Fruit fly (Drosophila melanogaster) whole organism, embryonic: Measurements from ENCODE around the gene Tmem214.

ENCODE experiments used
- Antp ChIP-seq: fragments of 200-800 bp; sonication (Bioruptor generic); optimal IDR thresholded peaks from 3 replicates; lab custom pipeline; 2016; ENCODE audit warnings: missing biosample characterization, missing genetic modification characterization
- Bdp1 ChIP-seq: fragments of 200-800 bp; sonication (Bioruptor generic); optimal IDR thresholded peaks from 3 replicates; lab custom pipeline; 2016; ENCODE audit warnings: missing biosample characterization, missing genetic modification characterization
- CG10147 ChIP-seq: fragments of 200-800 bp; sonication (Bioruptor generic); optimal IDR thresholded peaks from 2 replicates; lab custom pipeline; 2019; ENCODE audit warnings: missing biosample characterization, mild to moderate bottlenecking, missing genetic modification characterization, moderate library complexity
- CG10654 ChIP-seq: fragments of 200-800 bp; sonication (Bioruptor generic); optimal IDR thresholded peaks from 2 replicates; lab custom pipeline; 2016; ENCODE audit warnings: missing biosample characterization, missing genetic modification characterization
- CG12391 ChIP-seq: fragments of 200-800 bp; sonication (Bioruptor generic); optimal IDR thresholded peaks from 3 replicates; lab custom pipeline; 2018; ENCODE audit warnings: missing biosample characterization, mild to moderate bottlenecking, missing genetic modification characterization, moderate library complexity
- CG13424 ChIP-seq: fragments of 200-800 bp; sonication (Bioruptor generic); optimal IDR thresholded peaks from 2 replicates; lab custom pipeline; 2019; ENCODE audit warnings: missing biosample characterization, mild to moderate bottlenecking, missing genetic modification characterization, moderate library complexity
- CG17568 ChIP-seq: fragments of 200-800 bp; sonication (Bioruptor generic); optimal IDR thresholded peaks from 2 replicates; lab custom pipeline; 2018; ENCODE audit warnings: missing biosample characterization, mild to moderate bottlenecking, missing genetic modification characterization, moderate library complexity
- CG17829 ChIP-seq: fragments of 200-800 bp; optimal IDR thresholded peaks from 2 replicates; lab custom pipeline; 2019; ENCODE audit warnings: missing biosample characterization, mild to moderate bottlenecking, missing genetic modification characterization, moderate library complexity
- CG1832 ChIP-seq: fragments of 200-800 bp; sonication (Bioruptor generic); optimal IDR thresholded peaks from 2 replicates; lab custom pipeline; 2017; ENCODE audit warnings: missing biosample characterization, mild to moderate bottlenecking, missing genetic modification characterization, inconsistent platforms
- CG2129 ChIP-seq: fragments of 200-800 bp; sonication (Bioruptor generic); IDR thresholded peaks from 2 replicates; pipeline ENCODE4 v1.3.6; 2022; ENCODE audit warnings: missing biosample characterization, missing genetic modification characterization; ENCODE audit not compliant: partially characterized antibody
- CG34422 ChIP-seq: fragments of 200-800 bp; sonication (Bioruptor generic); IDR thresholded peaks from 3 replicates; pipeline ENCODE4 v1.3.6; 2022; ENCODE audit warnings: missing biosample characterization, missing genetic modification characterization
- CG7357 ChIP-seq: fragments of 200-800 bp; sonication (Bioruptor generic); IDR thresholded peaks from 3 replicates; pipeline ENCODE4 v1.3.6; 2022; ENCODE audit warnings: missing biosample characterization, missing genetic modification characterization
- CG8290 ChIP-seq, 3 experiments: fragments of 200-800 bp; sonication (Bioruptor generic); optimal IDR thresholded peaks; 2 replicates each; lab custom pipeline; 2016 to 2019; ENCODE audit warnings: missing biosample characterization in 3 of 3, missing genetic modification characterization in 3 of 3, mild to moderate bottlenecking in 2 of 3, moderate library complexity in 1 of 3
- CG9215 ChIP-seq: fragments of 200-800 bp; sonication (Bioruptor generic); IDR thresholded peaks from 2 replicates; pipeline ENCODE4 v1.3.6; 2022; ENCODE audit warnings: missing biosample characterization, missing genetic modification characterization
- CTCF ChIP-seq: fragments of 200-800 bp; sonication (Bioruptor generic); optimal IDR thresholded peaks from 2 replicates; lab custom pipeline; 2017; ENCODE audit warnings: missing biosample characterization, mild to moderate bottlenecking, missing genetic modification characterization, moderate library complexity
- CoRest ChIP-seq: fragments of 200-800 bp; sonication (Bioruptor generic); optimal IDR thresholded peaks from 3 replicates; lab custom pipeline; 2018; ENCODE audit warnings: missing biosample characterization, mild to moderate bottlenecking, missing genetic modification characterization, moderate library complexity
- Doc2 ChIP-seq: fragments of 200-800 bp; sonication (Bioruptor generic); IDR thresholded peaks from 2 replicates; pipeline ENCODE4 v1.3.6; 2022; ENCODE audit warnings: missing biosample characterization, missing genetic modification characterization
- Hmx ChIP-seq: fragments of 200-800 bp; sonication (Bioruptor generic); optimal IDR thresholded peaks from 2 replicates; lab custom pipeline; 2016; ENCODE audit warnings: missing biosample characterization, missing genetic modification characterization
- Mad ChIP-seq: fragments of 200-800 bp; sonication (Bioruptor generic); optimal IDR thresholded peaks from 2 replicates; lab custom pipeline; 2016; ENCODE audit warnings: missing biosample characterization, missing genetic modification characterization
- Neu2 ChIP-seq: fragments of 200-800 bp; sonication (Bioruptor generic); optimal IDR thresholded peaks from 3 replicates; lab custom pipeline; 2016; ENCODE audit warnings: missing biosample characterization, missing genetic modification characterization, borderline replicate concordance
- Sry-β ChIP-seq: fragments of 200-800 bp; sonication (Bioruptor generic); optimal IDR thresholded peaks from 2 replicates; lab custom pipeline; 2018; ENCODE audit warnings: missing biosample characterization, mild to moderate bottlenecking, missing genetic modification characterization, moderate library complexity
- Sry-δ ChIP-seq: fragments of 200-800 bp; sonication (Bioruptor generic); optimal IDR thresholded peaks from 2 replicates; lab custom pipeline; 2016; ENCODE audit warnings: missing biosample characterization, missing genetic modification characterization
- ase ChIP-seq: fragments of 200-800 bp; sonication (Bioruptor generic); IDR thresholded peaks from 3 replicates; pipeline ENCODE4 v1.3.6; 2022; ENCODE audit warnings: missing biosample characterization, missing genetic modification characterization
- ato ChIP-seq: fragments of 200-800 bp; sonication (Bioruptor generic); IDR thresholded peaks from 2 replicates; pipeline ENCODE4 v1.3.6; 2022; ENCODE audit warnings: missing biosample characterization, missing genetic modification characterization; ENCODE audit not compliant: partially characterized antibody
- bigmax ChIP-seq: fragments of 200-800 bp; sonication (Bioruptor generic); optimal IDR thresholded peaks from 2 replicates; lab custom pipeline; 2018; ENCODE audit warnings: missing biosample characterization, mild to moderate bottlenecking, missing genetic modification characterization
- corto ChIP-seq: fragments of 200-800 bp; sonication (Bioruptor generic); optimal IDR thresholded peaks from 2 replicates; lab custom pipeline; 2016; ENCODE audit warnings: missing biosample characterization, mild to moderate bottlenecking, missing genetic modification characterization, moderate library complexity
- crc ChIP-seq: fragments of 200-800 bp; sonication (Bioruptor generic); optimal IDR thresholded peaks from 2 replicates; lab custom pipeline; 2016; ENCODE audit warnings: missing biosample characterization, missing genetic modification characterization
- dimm ChIP-seq: fragments of 200-800 bp; sonication (Bioruptor generic); IDR thresholded peaks from 2 replicates; pipeline ENCODE4 v1.3.6; 2022; ENCODE audit warnings: missing biosample characterization, missing genetic modification characterization
- emc ChIP-seq: fragments of 200-800 bp; sonication (Bioruptor generic); optimal IDR thresholded peaks from 2 replicates; lab custom pipeline; 2016; ENCODE audit warnings: missing biosample characterization, missing genetic modification characterization
- gcm2 ChIP-seq: fragments of 200-800 bp; sonication (Bioruptor generic); optimal IDR thresholded peaks from 2 replicates; lab custom pipeline; 2016; ENCODE audit warnings: missing biosample characterization, missing genetic modification characterization
- hbn ChIP-seq: fragments of 200-800 bp; sonication (Bioruptor generic); IDR thresholded peaks from 2 replicates; pipeline ENCODE4 v1.3.6; 2022; ENCODE audit warnings: missing biosample characterization, missing genetic modification characterization; ENCODE audit not compliant: partially characterized antibody
- jumu ChIP-seq: fragments of 200-800 bp; sonication (Bioruptor generic); optimal IDR thresholded peaks from 3 replicates; lab custom pipeline; 2016; ENCODE audit warnings: missing biosample characterization, missing genetic modification characterization
- kay ChIP-seq: fragments of 200-800 bp; sonication (Bioruptor generic); optimal IDR thresholded peaks from 2 replicates; lab custom pipeline; 2016; ENCODE audit warnings: missing biosample characterization, missing genetic modification characterization
- knrl ChIP-seq: fragments of 200-800 bp; sonication (Bioruptor generic); IDR thresholded peaks from 3 replicates; pipeline ENCODE4 v1.3.6; 2022; ENCODE audit warnings: missing biosample characterization, missing genetic modification characterization; ENCODE audit not compliant: partially characterized antibody
- lab ChIP-seq: fragments of 200-800 bp; sonication (Bioruptor generic); optimal IDR thresholded peaks from 3 replicates; lab custom pipeline; 2017; ENCODE audit warnings: missing biosample characterization, missing genetic modification characterization, mild to moderate bottlenecking, moderate library complexity, missing genetic modification reagents
- nmo ChIP-seq: fragments of 200-800 bp; sonication (Bioruptor generic); optimal IDR thresholded peaks from 2 replicates; lab custom pipeline; 2018; ENCODE audit warnings: missing biosample characterization, mild to moderate bottlenecking, missing genetic modification characterization, moderate library complexity
- pum ChIP-seq: fragments of 200-800 bp; sonication (Bioruptor generic); optimal IDR thresholded peaks from 2 replicates; lab custom pipeline; 2016; ENCODE audit warnings: missing biosample characterization, missing genetic modification characterization
- sc ChIP-seq, 3 experiments: fragments of >200 bp in 2 of 3; fragments of 200-800 bp in 1 of 3; sonication (Bioruptor generic) in 1 of 3; optimal IDR thresholded peaks; 2 replicates in 2 of 3; 3 replicates in 1 of 3; lab custom pipeline; 2017; ENCODE audit warnings: mild to moderate bottlenecking in 1 of 3, missing biosample characterization in 1 of 3, missing genetic modification characterization in 1 of 3, missing genetic modification reagents in 1 of 3
- sens-2 ChIP-seq: fragments of 200-800 bp; sonication (Bioruptor generic); IDR thresholded peaks from 2 replicates; pipeline ENCODE4 v1.3.6; 2022; ENCODE audit warnings: missing biosample characterization, missing genetic modification characterization
- seq ChIP-seq: fragments of 200-800 bp; sonication (Bioruptor generic); IDR thresholded peaks from 2 replicates; pipeline ENCODE4 v1.3.6; 2022; ENCODE audit warnings: missing biosample characterization, missing genetic modification characterization
- slp2 ChIP-seq: fragments of 200-800 bp; sonication (Bioruptor generic); optimal IDR thresholded peaks from 2 replicates; lab custom pipeline; 2016; ENCODE audit warnings: missing biosample characterization, missing genetic modification characterization
- sqz ChIP-seq: fragments of 200-800 bp; sonication (Bioruptor generic); optimal IDR thresholded peaks from 3 replicates; lab custom pipeline; 2018; ENCODE audit warnings: missing biosample characterization, mild to moderate bottlenecking, missing genetic modification characterization
- tgo ChIP-seq: fragments of 200-800 bp; sonication (Bioruptor generic); IDR thresholded peaks from 3 replicates; pipeline ENCODE4 v1.3.6; 2022; ENCODE audit warnings: missing biosample characterization, missing genetic modification characterization
- tll ChIP-seq, 2 experiments: fragments of 200-800 bp in 1 of 2; fragments of >200 bp in 1 of 2; sonication (Bioruptor generic) in 1 of 2; optimal IDR thresholded peaks; 2 replicates each; lab custom pipeline; 2017 to 2019; ENCODE audit warnings: missing biosample characterization in 2 of 2, missing genetic modification characterization in 2 of 2, mild to moderate bottlenecking in 1 of 2, moderate library complexity in 1 of 2
- trem ChIP-seq: fragments of 200-800 bp; optimal IDR thresholded peaks from 3 replicates; lab custom pipeline; 2019; ENCODE audit warnings: missing biosample characterization, mild to moderate bottlenecking, missing genetic modification characterization, moderate library complexity
- twi ChIP-seq: fragments of 200-800 bp; optimal IDR thresholded peaks from 2 replicates; lab custom pipeline; 2019; ENCODE audit warnings: missing biosample characterization, mild to moderate bottlenecking, missing genetic modification characterization, moderate library complexity
- tx ChIP-seq: fragments of 200-800 bp; sonication (Bioruptor generic); optimal IDR thresholded peaks from 2 replicates; lab custom pipeline; 2016; ENCODE audit warnings: missing biosample characterization, missing genetic modification characterization
- unc-4 ChIP-seq: fragments of 200-800 bp; sonication (Bioruptor generic); IDR thresholded peaks from 2 replicates; pipeline ENCODE4 v1.3.6; 2022; ENCODE audit warnings: missing biosample characterization, missing genetic modification characterization; ENCODE audit not compliant: partially characterized antibody
- vfl ChIP-seq: fragments of 200-800 bp; sonication (Bioruptor generic); optimal IDR thresholded peaks from 2 replicates; lab custom pipeline; 2016; ENCODE audit warnings: missing biosample characterization, missing genetic modification characterization
- wdn ChIP-seq: fragments of 200-800 bp; sonication (Bioruptor generic); IDR thresholded peaks from 2 replicates; pipeline ENCODE4 v1.3.6; 2022; ENCODE audit warnings: missing biosample characterization, missing genetic modification characterization

Tmem214 gene

DNA sequence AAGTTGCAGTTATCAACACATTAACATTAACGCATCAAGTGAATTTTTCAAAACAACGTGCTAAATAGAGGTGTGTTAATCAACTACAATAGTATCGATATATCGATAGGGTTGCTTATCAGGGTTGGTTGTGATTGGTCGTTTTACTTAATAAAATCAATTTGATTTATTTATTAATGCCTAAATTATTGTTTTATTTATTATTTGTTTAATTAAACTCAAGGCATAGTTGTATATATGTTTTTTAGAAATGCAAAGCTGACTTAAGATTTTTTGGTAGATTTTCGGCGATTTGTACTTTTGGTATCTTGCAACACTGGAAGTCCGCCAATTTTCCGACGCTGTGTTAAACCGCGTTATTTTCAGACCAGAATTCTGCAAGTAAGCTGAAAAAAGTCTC, 40.9 kb upstream of the Tmem214 start, which contains the start of the genes Art8 and dUTPase (continued):
- no peak for TF ChIP-seq emc
- TF ChIP-seq Mad: peak; percentile 32
- peak; percentile 68 for TF ChIP-seq kay
- no peak for TF ChIP-seq CG1832 (GFP tag; lab: Kevin White, UChicago)
- no peak for TF ChIP-seq Neu2 (GFP tag; lab: Kevin White, UChicago)
- TF ChIP-seq nmo (GFP tag; lab: Kevin White, UChicago): peak; percentile 86
- TF ChIP-seq sens-2 (GFP tag; lab: Robert Waterston, UW): no peak
- TF ChIP-seq trem: peak; percentile 92
- TF ChIP-seq knrl (GFP tag; lab: Robert Waterston, UW): peak; percentile 88
- TF ChIP-seq crc (GFP tag; lab: Kevin White, UChicago): no peak
- TF ChIP-seq Sry-δ (GFP tag; lab: Kevin White, UChicago): peak; percentile 89
- peak; percentile 23; the same call in 1 of the 2 replicates for TF ChIP-seq ato (GFP tag; lab: Robert Waterston, UW)
- TF ChIP-seq tll (GFP tag; optimal IDR thresholded peaks at IDR 0.05; lab: Kevin White, UChicago): no peak
- TF ChIP-seq pum (GFP tag; lab: Kevin White, UChicago): peak; percentile 3
- peak; percentile 74 for TF ChIP-seq corto
- TF ChIP-seq CG13424 (tag; lab: Kevin White, UChicago): peak; percentile 76
- peak; percentile 48 for TF ChIP-seq vfl (GFP tag; lab: Kevin White, UChicago)
- TF ChIP-seq unc-4 (GFP tag; lab: Robert Waterston, UW): peak; percentile 93
- peak; percentile 79 for TF ChIP-seq CG17829 (tag; lab: Kevin White, UChicago)
- no peak for TF ChIP-seq lab (GFP tag; lab: Kevin White, UChicago)
- no peak for TF ChIP-seq jumu
- TF ChIP-seq CG7357 (GFP tag; lab: Robert Waterston, UW): no peak
- peak; percentile 38 for TF ChIP-seq twi (tag; lab: Kevin White, UChicago)
- TF ChIP-seq sc (optimal IDR thresholded peaks at IDR 0.05; lab: Kevin White, UChicago): no peak
- TF ChIP-seq sc (GFP tag; optimal IDR thresholded peaks at IDR 0.05; lab: Kevin White, UChicago): no peak
- TF ChIP-seq hbn (GFP tag; lab: Robert Waterston, UW): peak; percentile 85
- no peak for TF ChIP-seq dimm (GFP tag; lab: Robert Waterston, UW)
- peak; percentile 67; the same call in 2 of the 3 replicates for TF ChIP-seq CG34422 (GFP tag; lab: Robert Waterston, UW)
- no peak for TF ChIP-seq gcm2 (GFP tag; lab: Kevin White, UChicago)
- TF ChIP-seq CG8290 (GFP tag; optimal IDR thresholded peaks at IDR 0.05; lab: Kevin White, UChicago): peak; percentile 70
- no peak for TF ChIP-seq CG8290 (tag; optimal IDR thresholded peaks at IDR 0.05; lab: Kevin White, UChicago)
- no peak for TF ChIP-seq CG10147 (GFP tag; lab: Kevin White, UChicago)
- no peak for TF ChIP-seq sqz (GFP tag; lab: Kevin White, UChicago)
- peak; percentile 42 for TF ChIP-seq tgo (GFP tag; lab: Robert Waterston, UW)
- no peak for TF ChIP-seq tx (GFP tag; lab: Kevin White, UChicago)
- peak; percentile 30 for TF ChIP-seq Bdp1 (GFP tag; lab: Kevin White, UChicago)
- TF ChIP-seq CoRest (tag; lab: Kevin White, UChicago): peak; percentile 82
- TF ChIP-seq CG9215: peak; percentile 23; the same call in 1 of the 2 replicates
- TF ChIP-seq Antp (GFP tag; lab: Kevin White, UChicago): peak; percentile 39
- peak; percentile 93 for TF ChIP-seq CG12391 (tag; lab: Kevin White, UChicago)
- peak; percentile 70 for TF ChIP-seq CG10654
- TF ChIP-seq wdn (GFP tag; lab: Robert Waterston, UW): peak; percentile 30; the same call in 1 of the 2 replicates
- TF ChIP-seq CG2129: peak; percentile 89
- peak; percentile 60; the same call in 2 of the 3 replicates for TF ChIP-seq ase
- TF ChIP-seq Hmx (GFP tag; lab: Kevin White, UChicago): no peak
- TF ChIP-seq seq (GFP tag; lab: Robert Waterston, UW): 0 out of 2 replicates have a peak, but pooled peaks have one; percentile 34
- no peak for TF ChIP-seq CG17568 (GFP tag; lab: Kevin White, UChicago)
- TF ChIP-seq Doc2 (GFP tag; lab: Robert Waterston, UW): no peak
- TF ChIP-seq CTCF (GFP tag; lab: Kevin White, UChicago): peak; percentile 25
- TF ChIP-seq bigmax: no peak
- peak; percentile 29 for TF ChIP-seq slp2 (GFP tag; lab: Kevin White, UChicago)
- TF ChIP-seq Sry-β (GFP tag; lab: Kevin White, UChicago): no peak
